Fruit fly (Drosophila melanogaster): ENCODE measurements around the gene Gmppb.

dm6 chr3R:4821098-4821605 is 9.9 kb downstream of the Gmppb start, which contains the start of gene CG14657:
- no peak for TF ChIP-seq Pif1B (GFP tag; optimal IDR thresholded peaks at IDR 0.05)
- no peak for TF ChIP-seq CG8301 (tag; optimal IDR thresholded peaks at IDR 0.05)
- TF ChIP-seq CG9948 (tag; optimal IDR thresholded peaks at IDR 0.05), result no peak
- no peak for TF ChIP-seq CG14655 (GFP tag; optimal IDR thresholded peaks at IDR 0.05)
- no peak for TF ChIP-seq fd96Ca (GFP tag; IDR thresholded peaks at IDR 0.05)
- no peak for TF ChIP-seq gl (tag; optimal IDR thresholded peaks at IDR 0.05)
- TF ChIP-seq CG8159 (tag; optimal IDR thresholded peaks at IDR 0.05), result no peak
- TF ChIP-seq CG15710 (tag; optimal IDR thresholded peaks at IDR 0.05), result no peak
- no peak for TF ChIP-seq rn (GFP tag; IDR thresholded peaks at IDR 0.05)
- no peak for TF ChIP-seq EcR (GFP tag; optimal IDR thresholded peaks at IDR 0.05)
- no peak for TF ChIP-seq Pif1A (GFP tag; optimal IDR thresholded peaks at IDR 0.05)
- no peak for TF ChIP-seq CG17806 (tag; optimal IDR thresholded peaks at IDR 0.05)
- TF ChIP-seq CG32121 (GFP tag; IDR thresholded peaks at IDR 0.05), result no peak
- TF ChIP-seq CG34367 (tag; optimal IDR thresholded peaks at IDR 0.05), result no peak
